Fruit fly (Drosophila melanogaster): ENCODE measurements around the gene CG17078.

Gene CG17078

dm6 chr2L:247845-248473 lies 30.1 kb downstream of the CG17078 start (continued):
- TF ChIP-seq TFAM (GFP tag; optimal IDR thresholded peaks at IDR 0.05) = no peak
- TF ChIP-seq hkb (optimal IDR thresholded peaks at IDR 0.05) = no peak
- no peak for TF ChIP-seq hkb (GFP tag; IDR thresholded peaks at IDR 0.05)
- peak; percentile 15 for TF ChIP-seq CG8281 (tag; optimal IDR thresholded peaks at IDR 0.05)
- peak; percentile 82 for TF ChIP-seq CG2678 (tag; optimal IDR thresholded peaks at IDR 0.05)
- TF ChIP-seq CG15269 (tag; optimal IDR thresholded peaks at IDR 0.05) = peak; percentile 62
- peak; percentile 66 for TF ChIP-seq CG2120 (GFP tag; optimal IDR thresholded peaks at IDR 0.05)
- TF ChIP-seq CG13894 (tag; optimal IDR thresholded peaks at IDR 0.05) = peak; percentile 7
- peak; percentile 7 for TF ChIP-seq corto (GFP tag; optimal IDR thresholded peaks at IDR 0.05)
- no peak for TF ChIP-seq Fer2 (tag; optimal IDR thresholded peaks at IDR 0.05)
- no peak for TF ChIP-seq lov (optimal IDR thresholded peaks at IDR 0.05)
- TF ChIP-seq lov (GFP tag; IDR thresholded peaks at IDR 0.05) = no peak
- TF ChIP-seq dm (GFP tag; optimal IDR thresholded peaks at IDR 0.05) = no peak
- peak; percentile 43 for TF ChIP-seq Blimp-1 (GFP tag; optimal IDR thresholded peaks at IDR 0.05)
- no peak for TF ChIP-seq CG1792 (GFP tag; optimal IDR thresholded peaks at IDR 0.05)
- TF ChIP-seq CG18011 (GFP tag; optimal IDR thresholded peaks at IDR 0.05) = peak; percentile 5
- TF ChIP-seq dimm (GFP tag; IDR thresholded peaks at IDR 0.05) = no peak
- TF ChIP-seq CG6254 (GFP tag; optimal IDR thresholded peaks at IDR 0.05) = peak; percentile 20
- peak; percentile 33 for TF ChIP-seq tio (GFP tag; optimal IDR thresholded peaks at IDR 0.05)
- TF ChIP-seq CG5180 (GFP tag; optimal IDR thresholded peaks at IDR 0.05) = peak; percentile 16
- TF ChIP-seq mirr (GFP tag; optimal IDR thresholded peaks at IDR 0.05) = peak; percentile 52
- TF ChIP-seq chinmo (GFP tag; IDR thresholded peaks at IDR 0.05; ENCODE audit: partially characterized antibody) = peak; percentile 91; the same call in 3 of the 4 replicates
- TF ChIP-seq CG11085 (GFP tag; IDR thresholded peaks at IDR 0.05) = no peak
- TF ChIP-seq Hey (tag; optimal IDR thresholded peaks at IDR 0.05) = no peak
- peak; percentile 21 for TF ChIP-seq CG10979 (tag; optimal IDR thresholded peaks at IDR 0.05)
- TF ChIP-seq CG6765 (GFP tag; optimal IDR thresholded peaks at IDR 0.05) = peak; percentile 60
- TF ChIP-seq CG12942 (GFP tag; optimal IDR thresholded peaks at IDR 0.05) = peak; percentile 20
- TF ChIP-seq CTCF (GFP tag; optimal IDR thresholded peaks at IDR 0.05) = no peak
- peak; percentile 0 for TF ChIP-seq CG12104 (GFP tag; optimal IDR thresholded peaks at IDR 0.05)
- peak; percentile 54 for TF ChIP-seq Xrp1 (GFP tag; IDR thresholded peaks at IDR 0.05)
- peak; percentile 73 for TF ChIP-seq Ets65A (GFP tag)
- peak; percentile 46 for TF ChIP-seq CG16815 (GFP tag; optimal IDR thresholded peaks at IDR 0.05)
- peak; percentile 44 for TF ChIP-seq exex (tag; optimal IDR thresholded peaks at IDR 0.05)
- TF ChIP-seq CG6654 (GFP tag; optimal IDR thresholded peaks at IDR 0.05) = peak; percentile 39
- no peak for TF ChIP-seq CG15514 (GFP tag; optimal IDR thresholded peaks at IDR 0.05)
- TF ChIP-seq Atf-2 (GFP tag; optimal IDR thresholded peaks at IDR 0.05) = no peak
- no peak for TF ChIP-seq Dref (GFP tag; IDR thresholded peaks at IDR 0.05)
- peak; percentile 72 for TF ChIP-seq CG9932 (GFP tag; IDR thresholded peaks at IDR 0.05)
- TF ChIP-seq Ptx1 (GFP tag; IDR thresholded peaks at IDR 0.05) = peak; percentile 55
- TF ChIP-seq CG1233 (GFP tag; optimal IDR thresholded peaks at IDR 0.05) = peak; percentile 41
- TF ChIP-seq ham (GFP tag; IDR thresholded peaks at IDR 0.05) = no peak
- TF ChIP-seq Sry-β (GFP tag; optimal IDR thresholded peaks at IDR 0.05) = no peak
- no peak for TF ChIP-seq MTF-1 (GFP tag; optimal IDR thresholded peaks at IDR 0.05; ENCODE audit: borderline replicate concordance)
- TF ChIP-seq Dek (tag; optimal IDR thresholded peaks at IDR 0.05) = peak; percentile 63
- TF ChIP-seq tgo (GFP tag; IDR thresholded peaks at IDR 0.05) = peak; percentile 31; the same call in 1 of the 3 replicates
- TF ChIP-seq CG17385 (GFP tag; optimal IDR thresholded peaks at IDR 0.05) = peak; percentile 80
- TF ChIP-seq Ets97D (GFP tag; optimal IDR thresholded peaks at IDR 0.05) = no peak
- TF ChIP-seq grau (tag; optimal IDR thresholded peaks at IDR 0.05) = peak; percentile 94
- peak; percentile 80 for TF ChIP-seq CG9727 (GFP tag; optimal IDR thresholded peaks at IDR 0.05)
- TF ChIP-seq fd96Cb (tag; optimal IDR thresholded peaks at IDR 0.05) = no peak
- peak; percentile 40 for TF ChIP-seq CG4328 (GFP tag; optimal IDR thresholded peaks at IDR 0.05)
